Fruit fly (Drosophila melanogaster) whole organism, embryonic: ENCODE data around the gene vir-1.

Experiments
- Adf1 ChIP-seq: fragments of 200-800 bp; sonication (Bioruptor generic); IDR thresholded peaks from 2 replicates; pipeline ENCODE4 v1.3.6; 2022; ENCODE audit warnings: missing biosample characterization, missing genetic modification characterization
- Atf6 ChIP-seq: fragments of 200-800 bp; sonication (Bioruptor generic); IDR thresholded peaks from 2 replicates; pipeline ENCODE4 v1.3.6; 2022; ENCODE audit warnings: missing biosample characterization, missing genetic modification characterization
- C15 ChIP-seq: fragments of 200-800 bp; sonication (Bioruptor generic); IDR thresholded peaks from 3 replicates; pipeline ENCODE4 v1.3.6; 2022; ENCODE audit warnings: missing biosample characterization, missing genetic modification characterization
- CG12299 ChIP-seq: fragments of 200-800 bp; sonication (Bioruptor generic); optimal IDR thresholded peaks from 2 replicates; lab custom pipeline; 2018; ENCODE audit warnings: missing biosample characterization, mild to moderate bottlenecking, missing genetic modification characterization
- CG1233 ChIP-seq: fragments of 200-800 bp; sonication (Bioruptor generic); optimal IDR thresholded peaks from 4 replicates; lab custom pipeline; 2018; ENCODE audit warnings: missing biosample characterization, mild to moderate bottlenecking, missing genetic modification characterization
- CG14050 ChIP-seq: fragments of 200-800 bp; sonication (Bioruptor generic); IDR thresholded peaks from 3 replicates; pipeline ENCODE4 v1.3.6; 2022; ENCODE audit warnings: missing biosample characterization, missing genetic modification characterization
- CG14667 ChIP-seq: fragments of 200-800 bp; sonication (Bioruptor generic); IDR thresholded peaks from 2 replicates; pipeline ENCODE4 v1.3.6; 2022; ENCODE audit warnings: missing biosample characterization, missing genetic modification characterization
- CG14860 ChIP-seq: fragments of 200-800 bp; sonication (Bioruptor generic); IDR thresholded peaks from 3 replicates; pipeline ENCODE4 v1.3.6; 2022; ENCODE audit warnings: missing biosample characterization, missing genetic modification characterization; ENCODE audit not compliant: partially characterized antibody
- CG15011 ChIP-seq: fragments of 200-800 bp; sonication (Bioruptor generic); optimal IDR thresholded peaks from 3 replicates; lab custom pipeline; 2018; ENCODE audit warnings: missing biosample characterization, mild to moderate bottlenecking, missing genetic modification characterization
- CG16813 ChIP-seq: fragments of 200-800 bp; sonication (Bioruptor generic); IDR thresholded peaks from 3 replicates; pipeline ENCODE4 v1.3.6; 2022; ENCODE audit warnings: missing biosample characterization, missing genetic modification characterization; ENCODE audit not compliant: partially characterized antibody
- CG16863 ChIP-seq: fragments of 200-800 bp; sonication (Bioruptor generic); optimal IDR thresholded peaks from 3 replicates; lab custom pipeline; 2016; ENCODE audit warnings: missing biosample characterization, missing genetic modification characterization
- CG17568 ChIP-seq: fragments of 200-800 bp; sonication (Bioruptor generic); optimal IDR thresholded peaks from 2 replicates; lab custom pipeline; 2018; ENCODE audit warnings: missing biosample characterization, mild to moderate bottlenecking, missing genetic modification characterization, moderate library complexity
- CG2199 ChIP-seq: fragments of 200-800 bp; sonication (Bioruptor generic); IDR thresholded peaks from 3 replicates; pipeline ENCODE4 v1.3.6; 2022; ENCODE audit warnings: missing biosample characterization, missing genetic modification characterization
- CG34422 ChIP-seq: fragments of 200-800 bp; sonication (Bioruptor generic); IDR thresholded peaks from 3 replicates; pipeline ENCODE4 v1.3.6; 2022; ENCODE audit warnings: missing biosample characterization, missing genetic modification characterization
- CG3726 ChIP-seq: fragments of 200-800 bp; sonication (Bioruptor generic); IDR thresholded peaks from 3 replicates; pipeline ENCODE4, ENCODE4 v1.3.6; 2022; ENCODE audit warnings: missing biosample characterization, missing genetic modification characterization
- CG4282 ChIP-seq: fragments of 200-800 bp; sonication (Bioruptor generic); optimal IDR thresholded peaks from 2 replicates; lab custom pipeline; 2016; ENCODE audit warnings: missing biosample characterization, missing genetic modification characterization
- CG5180 ChIP-seq: fragments of 200-800 bp; sonication (Bioruptor generic); optimal IDR thresholded peaks from 3 replicates; lab custom pipeline; 2017; ENCODE audit warnings: missing biosample characterization, missing genetic modification characterization, mild to moderate bottlenecking, moderate library complexity, missing genetic modification reagents
- CG6854 ChIP-seq: fragments of 200-800 bp; sonication (Bioruptor generic); optimal IDR thresholded peaks from 3 replicates; lab custom pipeline; 2017; ENCODE audit warnings: missing biosample characterization, mild to moderate bottlenecking, missing genetic modification characterization
- CG7357 ChIP-seq: fragments of 200-800 bp; sonication (Bioruptor generic); IDR thresholded peaks from 3 replicates; pipeline ENCODE4 v1.3.6; 2022; ENCODE audit warnings: missing biosample characterization, missing genetic modification characterization
- CG7372 ChIP-seq: fragments of 200-800 bp; sonication (Bioruptor generic); IDR thresholded peaks from 2 replicates; pipeline ENCODE4 v1.3.6; 2022; ENCODE audit warnings: missing biosample characterization, missing genetic modification characterization
- CG8281 ChIP-seq: fragments of 200-800 bp; sonication (Bioruptor generic); optimal IDR thresholded peaks from 2 replicates; lab custom pipeline; 2018; ENCODE audit warnings: missing biosample characterization, mild to moderate bottlenecking, missing genetic modification characterization, moderate library complexity
- CrebB ChIP-seq: fragments of 200-800 bp; sonication (Bioruptor generic); optimal IDR thresholded peaks from 3 replicates; lab custom pipeline; 2018; ENCODE audit warnings: missing biosample characterization, mild to moderate bottlenecking, missing genetic modification characterization
- Dbx ChIP-seq: fragments of 200-800 bp; sonication (Bioruptor generic); IDR thresholded peaks from 3 replicates; pipeline ENCODE4 v1.3.6; 2022; ENCODE audit warnings: missing biosample characterization, missing genetic modification characterization
- Elba2 ChIP-seq: fragments of 200-800 bp; sonication (Bioruptor generic); optimal IDR thresholded peaks from 3 replicates; lab custom pipeline; 2016; ENCODE audit warnings: missing biosample characterization, missing genetic modification characterization
- H15 ChIP-seq: fragments of 200-800 bp; sonication (Bioruptor generic); IDR thresholded peaks from 3 replicates; pipeline ENCODE4 v1.3.6; 2022; ENCODE audit warnings: missing biosample characterization, missing genetic modification characterization
- Hr39 ChIP-seq: fragments of >200 bp; optimal IDR thresholded peaks from 2 replicates; lab custom pipeline; 2017
- Kr ChIP-seq: fragments of 200-800 bp; sonication (Bioruptor generic); optimal IDR thresholded peaks from 2 replicates; lab custom pipeline; 2017; ENCODE audit warnings: missing biosample characterization, mild to moderate bottlenecking, missing genetic modification characterization
- Lhr ChIP-seq: fragments of 200-800 bp; sonication (Bioruptor generic); optimal IDR thresholded peaks from 3 replicates; lab custom pipeline; 2017; ENCODE audit warnings: mild to moderate bottlenecking, missing biosample characterization, missing genetic modification reagents, missing genetic modification characterization
- Mes4 ChIP-seq: fragments of 200-800 bp; sonication (Bioruptor generic); optimal IDR thresholded peaks from 2 replicates; lab custom pipeline; 2016; ENCODE audit warnings: missing biosample characterization, missing genetic modification characterization
- Nf-YA ChIP-seq: fragments of 200-800 bp; sonication (Bioruptor generic); IDR thresholded peaks from 2 replicates; pipeline ENCODE4 v1.3.6; 2022; ENCODE audit warnings: missing biosample characterization, missing genetic modification characterization
- Sry-β ChIP-seq: fragments of 200-800 bp; sonication (Bioruptor generic); optimal IDR thresholded peaks from 2 replicates; lab custom pipeline; 2018; ENCODE audit warnings: missing biosample characterization, mild to moderate bottlenecking, missing genetic modification characterization, moderate library complexity
- Stat92E ChIP-seq, 3 experiments: fragments of >200 bp in 2 of 3; fragments of 200-800 bp in 1 of 3; sonication (Bioruptor generic) in 1 of 3; optimal IDR thresholded peaks; 2 replicates each; lab custom pipeline; 2017 to 2019; ENCODE audit warnings: missing biosample characterization in 3 of 3, missing genetic modification characterization in 3 of 3, mild to moderate bottlenecking in 1 of 3, moderate library complexity in 1 of 3
- ap ChIP-seq: fragments of 200-800 bp; sonication (Bioruptor generic); IDR thresholded peaks from 2 replicates; pipeline ENCODE4 v1.3.6; 2022; ENCODE audit warnings: missing biosample characterization, missing genetic modification characterization
- ash1 ChIP-seq: fragments of 200-800 bp; sonication (Bioruptor generic); optimal IDR thresholded peaks from 2 replicates; lab custom pipeline; 2018; ENCODE audit warnings: missing biosample characterization, mild to moderate bottlenecking, missing genetic modification characterization
- bab2 ChIP-seq: fragments of 200-800 bp; sonication (Bioruptor generic); optimal IDR thresholded peaks from 2 replicates; lab custom pipeline; 2016; ENCODE audit warnings: missing biosample characterization, missing genetic modification characterization
- cad ChIP-seq: fragments of >200 bp; optimal IDR thresholded peaks from 2 replicates; lab custom pipeline; 2017; ENCODE audit warnings: missing biosample characterization, missing genetic modification characterization
- cg ChIP-seq: fragments of 200-800 bp; sonication (Bioruptor generic); optimal IDR thresholded peaks from 3 replicates; lab custom pipeline; 2019; ENCODE audit warnings: missing biosample characterization, mild to moderate bottlenecking, missing genetic modification characterization, moderate library complexity
- chif ChIP-seq, 2 experiments: fragments of 200-800 bp; sonication (Bioruptor generic); optimal IDR thresholded peaks; 3 replicates each; lab custom pipeline; 2016; ENCODE audit warnings: missing biosample characterization in 2 of 2, missing genetic modification characterization in 2 of 2
- chinmo ChIP-seq: fragments of 200-800 bp; sonication (Bioruptor generic); IDR thresholded peaks from 4 replicates; pipeline ENCODE4 v1.3.6; 2022; ENCODE audit warnings: missing biosample characterization, missing genetic modification characterization; ENCODE audit not compliant: partially characterized antibody
- crol ChIP-seq: fragments of 200-800 bp; sonication (Bioruptor generic); IDR thresholded peaks from 2 replicates; pipeline ENCODE4 v1.3.6; 2022; ENCODE audit warnings: missing biosample characterization, missing genetic modification characterization
- dysf ChIP-seq: fragments of 200-800 bp; sonication (Bioruptor generic); IDR thresholded peaks from 3 replicates; pipeline ENCODE4 v1.3.6; 2022; ENCODE audit warnings: missing biosample characterization, missing genetic modification characterization
- fd3F ChIP-seq: fragments of 200-800 bp; sonication (Bioruptor generic); optimal IDR thresholded peaks from 2 replicates; lab custom pipeline; 2018; ENCODE audit warnings: missing biosample characterization, mild to moderate bottlenecking, missing genetic modification characterization, moderate library complexity
- hb ChIP-seq: fragments of 200-800 bp; sonication (Bioruptor generic); IDR thresholded peaks from 3 replicates; pipeline ENCODE4 v1.3.6; 2022; ENCODE audit warnings: missing biosample characterization, missing genetic modification characterization; ENCODE audit not compliant: partially characterized antibody
- jing ChIP-seq: fragments of 200-800 bp; sonication (Bioruptor generic); optimal IDR thresholded peaks from 2 replicates; lab custom pipeline; 2018; ENCODE audit warnings: missing biosample characterization, mild to moderate bottlenecking, missing genetic modification characterization
- mirr ChIP-seq: fragments of 200-800 bp; sonication (Bioruptor generic); optimal IDR thresholded peaks from 3 replicates; lab custom pipeline; 2018; ENCODE audit warnings: missing biosample characterization, mild to moderate bottlenecking, missing genetic modification characterization
- psq ChIP-seq: fragments of 200-800 bp; sonication (Bioruptor generic); optimal IDR thresholded peaks from 2 replicates; lab custom pipeline; 2017; ENCODE audit warnings: missing biosample characterization, missing genetic modification characterization
- ro ChIP-seq: fragments of 200-800 bp; sonication (Bioruptor generic); IDR thresholded peaks from 2 replicates; pipeline ENCODE4 v1.3.6; 2022; ENCODE audit warnings: missing biosample characterization, missing genetic modification characterization
- sna ChIP-seq: fragments of 200-800 bp; sonication (Bioruptor generic); IDR thresholded peaks from 2 replicates; pipeline ENCODE4 v1.3.6; 2022; ENCODE audit warnings: missing biosample characterization, missing genetic modification characterization; ENCODE audit not compliant: partially characterized antibody
- ssp ChIP-seq: fragments of 200-800 bp; sonication (Bioruptor generic); IDR thresholded peaks from 2 replicates; pipeline ENCODE4 v1.3.6; 2022; ENCODE audit warnings: missing biosample characterization, missing genetic modification characterization
- toy ChIP-seq: fragments of 200-800 bp; sonication (Bioruptor generic); IDR thresholded peaks from 2 replicates; pipeline ENCODE4 v1.3.6; 2022; ENCODE audit warnings: missing biosample characterization, missing genetic modification characterization
- zf30C ChIP-seq: fragments of 200-800 bp; sonication (Bioruptor generic); optimal IDR thresholded peaks from 3 replicates; lab custom pipeline; 2018; ENCODE audit warnings: missing biosample characterization, mild to moderate bottlenecking, missing genetic modification characterization

The vir-1 gene

DNA sequence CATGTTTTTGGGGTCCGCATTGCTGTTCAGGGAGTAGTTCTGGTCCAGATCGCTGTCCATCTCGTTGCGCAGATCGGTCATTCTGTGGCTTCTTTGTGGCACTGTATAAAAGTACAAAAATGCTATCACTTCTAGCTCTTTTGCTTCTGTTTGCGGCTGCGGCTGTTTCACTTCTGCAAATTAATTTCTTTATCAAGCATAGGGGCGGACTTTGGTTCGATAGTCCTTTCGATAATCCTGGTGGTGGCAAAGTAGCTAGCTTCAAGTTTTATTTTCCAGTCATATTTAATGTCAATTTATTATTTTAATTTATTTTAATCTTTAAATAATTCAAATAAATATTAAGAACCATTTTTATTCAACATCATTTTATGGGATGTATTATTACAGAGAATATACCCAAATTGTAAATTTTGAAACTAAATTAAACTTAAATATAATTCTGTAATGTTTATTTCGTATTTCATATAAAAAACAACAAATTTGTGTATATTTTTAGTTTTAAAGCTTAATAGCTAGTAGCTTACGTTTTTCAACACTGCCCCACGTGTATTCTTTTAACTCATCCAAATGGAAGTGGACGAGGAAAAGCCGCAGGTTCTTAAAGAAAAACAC is 4.4 kb upstream of the vir-1 start, which contains the start of the genes CG5446 and Trm1 (continued):
- TF ChIP-seq Mes4 (no peak), Dbx (GFP tag; lab: Robert Waterston, UW) (peak; percentile 46; the same call in 1 of the 3 replicates), C15 (GFP tag; lab: Robert Waterston, UW) (no peak), CG14667 (GFP tag; lab: Robert Waterston, UW) (no peak), CG14050 (GFP tag; lab: Robert Waterston, UW) (no peak), CrebB (tag; lab: Kevin White, UChicago) (no peak), psq (GFP tag; lab: Kevin White, UChicago) (no peak), ssp (GFP tag; lab: Robert Waterston, UW) (peak; percentile 55), CG12299 (peak; percentile 70), CG1233 (GFP tag; lab: Kevin White, UChicago) (peak; percentile 41), sna (GFP tag; lab: Robert Waterston, UW) (no peak), ro (no peak), CG7357 (GFP tag; lab: Robert Waterston, UW) (no peak), CG7372 (GFP tag; lab: Robert Waterston, UW) (0 out of 2 replicates have a peak, but pooled peaks have one; percentile 40), CG15011 (GFP tag; lab: Kevin White, UChicago) (no peak), hb (GFP tag; lab: Robert Waterston, UW) (no peak), Stat92E (GFP tag; optimal IDR thresholded peaks at IDR 0.05; lab: Kevin White, UChicago) (no peak), fd3F (GFP tag; lab: Kevin White, UChicago) (peak; percentile 45), Hr39 (no peak), Nf-YA (GFP tag; lab: Robert Waterston, UW) (no peak), zf30C (GFP tag; lab: Kevin White, UChicago) (no peak), dysf (GFP tag; lab: Robert Waterston, UW) (peak; percentile 60; the same call in 2 of the 3 replicates), CG3726 (GFP tag; lab: Robert Waterston, UW) (no peak), chinmo (GFP tag; lab: Robert Waterston, UW) (no peak), CG4282 (GFP tag; lab: Kevin White, UChicago) (no peak), CG17568 (peak; percentile 26), Elba2 (GFP tag; lab: Kevin White, UChicago) (no peak), jing (GFP tag; lab: Kevin White, UChicago) (no peak), CG16813 (GFP tag; lab: Robert Waterston, UW) (no peak), CG2199 (no peak), chif (GFP tag; optimal IDR thresholded peaks at IDR 0.05; lab: Kevin White, UChicago) (no peak), Adf1 (peak; percentile 36; the same call in 1 of the 2 replicates), Sry-β (GFP tag; lab: Kevin White, UChicago) (peak; percentile 86), toy (GFP tag; lab: Robert Waterston, UW) (no peak), crol (GFP tag; lab: Robert Waterston, UW) (no peak), CG14860 (GFP tag; lab: Robert Waterston, UW) (no peak), H15 (0 out of 3 replicates have a peak, but pooled peaks have one; percentile 32), ap (no peak), mirr (GFP tag; lab: Kevin White, UChicago) (no peak), Kr (GFP tag; lab: Kevin White, UChicago) (no peak), CG5180 (GFP tag; lab: Kevin White, UChicago) (peak; percentile 20), CG8281 (peak; percentile 21), ash1 (GFP tag; lab: Kevin White, UChicago) (no peak), Atf6 (GFP tag; lab: Robert Waterston, UW) (no peak; the same call in 1 of the 2 replicates), bab2 (GFP tag; lab: Kevin White, UChicago) (peak; percentile 33), CG34422 (no peak), cg (GFP tag; lab: Kevin White, UChicago) (no peak), CG6854 (peak; percentile 42), Lhr (no peak), CG16863 (GFP tag; lab: Kevin White, UChicago) (no peak), cad (GFP tag; lab: Kevin White, UChicago) (no peak)
